Worm (Caenorhabditis elegans) whole organism, young adult: Measurements from ENCODE around the gene cpr-4.
"Not testable (repeated sequence)": the region's sequence is repeated elsewhere in the genome, so short reads cannot be mapped to it uniquely, and the experiment has no call there.

Source experiments
- F49E8.2 ChIP-seq: sonication (generic microtip); optimal IDR thresholded peaks from 3 replicates; lab custom pipeline; 2017; ENCODE audit warnings: missing genetic modification characterization, mild to moderate bottlenecking, missing compliant biosample characterization, antibody characterized with exemption, moderate library complexity; ENCODE audit not compliant: insufficient read depth
- ekl-4 ChIP-seq: fragments of 200-800 bp; sonication (Bioruptor generic); IDR thresholded peaks from 2 replicates; pipeline ENCODE4 v1.3.6; 2022; ENCODE audit warnings: missing genetic modification reagents, missing genetic modification characterization, missing compliant biosample characterization
- nhr-179 ChIP-seq: sonication (generic microtip); optimal IDR thresholded peaks from 2 replicates; lab custom pipeline; 2016; ENCODE audit warnings: mild to moderate bottlenecking, missing genetic modification characterization, missing compliant biosample characterization
- nhr-27 ChIP-seq: fragments of 200-800 bp; sonication (Bioruptor generic); optimal IDR thresholded peaks from 2 replicates; lab custom pipeline; 2018; ENCODE audit warnings: mild to moderate bottlenecking, missing genetic modification characterization, moderate library complexity, missing compliant biosample characterization
- pha-4 ChIP-seq: fragments of 150-350 bp; sonication (generic microtip); optimal IDR thresholded peaks from 2 replicates; lab custom pipeline; 2014; ENCODE audit warnings: missing biosample characterization, missing genetic modification reagents, missing genetic modification characterization

DNA sequence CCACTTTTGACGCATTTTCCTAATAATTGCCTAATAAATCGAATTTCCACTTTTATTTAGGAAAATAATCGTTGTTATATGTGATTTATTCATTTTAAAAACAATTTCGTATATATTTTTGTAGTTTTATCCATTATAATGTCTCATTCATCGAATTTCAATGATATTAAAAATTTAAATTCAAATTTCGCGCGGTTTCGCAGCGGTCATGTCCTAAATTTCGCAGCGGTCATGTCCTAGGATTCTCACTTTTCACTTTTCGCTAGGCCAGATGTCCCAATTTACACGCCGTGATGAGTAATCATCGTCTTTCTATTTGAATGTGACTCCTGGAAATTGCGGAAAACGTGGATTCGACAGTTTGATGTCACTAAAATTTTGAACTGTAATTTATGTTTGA lies 32.7 kb upstream of the cpr-4 start, which contains the start of gene ZK1055.4:
- TF ChIP-seq nhr-27; ekl-4 (GFP tag; lab: Robert Waterston, UW); pha-4; nhr-179 (tag; lab: Kevin White, UChicago); F49E8.2 (tag; lab: Kevin White, UChicago): not testable (repeated sequence)
